Worm (Caenorhabditis elegans): ENCODE results near the gene B0524.2.

ce11 chrIII:1922081-1922480, 28.2 kb downstream of the B0524.2 start:
- no peak for TF ChIP-seq madf-6 (GFP tag; IDR thresholded peaks at IDR 0.05)
- TF ChIP-seq him-1 (tag; optimal IDR thresholded peaks at IDR 0.05) = no peak
- TF ChIP-seq F39B2.1 (GFP tag; IDR thresholded peaks at IDR 0.05) = no peak
- no peak for TF ChIP-seq lin-40 (tag; optimal IDR thresholded peaks at IDR 0.05)
- no peak for TF ChIP-seq unc-62 (GFP tag; optimal IDR thresholded peaks at IDR 0.05)
